Worm (Caenorhabditis elegans): ENCODE results near the gene ZK632.9.
A peak's percentile ranks its signal among the peaks of the same experiment; 100 is the strongest.

ZK632.9 gene

ce11 chrIII:9867780-9868503 is 42.7 kb upstream of the ZK632.9 start, which contains the start of gene dhhc-4:
TSS of gene dhhc-4 (minus strand) at chrIII:9867792.
- TF ChIP-seq ztf-11 (tag; optimal IDR thresholded peaks at IDR 0.05) (no peak), ceh-16 (tag; optimal IDR thresholded peaks at IDR 0.05) (no peak), nhr-43 (tag; optimal IDR thresholded peaks at IDR 0.05; ENCODE audit: poor library complexity, severe bottlenecking) (peak; percentile 86), nhr-77 (tag; optimal IDR thresholded peaks at IDR 0.05) (no peak), aly-2 (tag; optimal IDR thresholded peaks at IDR 0.05) (no peak), skn-1 (tag; optimal IDR thresholded peaks at IDR 0.05) (no peak), ztf-4 (tag; optimal IDR thresholded peaks at IDR 0.05) (no peak), snpc-4 (tag; optimal IDR thresholded peaks at IDR 0.05) (no peak), mml-1 (tag; optimal IDR thresholded peaks at IDR 0.05) (no peak), lin-39 (tag; optimal IDR thresholded peaks at IDR 0.05) (peak; percentile 42), nhr-23 (tag; optimal IDR thresholded peaks at IDR 0.05) (no peak), lin-15B (tag; optimal IDR thresholded peaks at IDR 0.05) (peak; percentile 52), unc-39 (tag; optimal IDR thresholded peaks at IDR 0.05) (no peak), elt-1 (tag; optimal IDR thresholded peaks at IDR 0.05) (peak; percentile 26), fkh-2 (tag; optimal IDR thresholded peaks at IDR 0.05) (no peak), mdl-1 (tag; optimal IDR thresholded peaks at IDR 0.05) (no peak), ceh-9 (tag; optimal IDR thresholded peaks at IDR 0.05) (no peak), elt-3 (tag; optimal IDR thresholded peaks at IDR 0.05) (no peak), pha-4 (tag; optimal IDR thresholded peaks at IDR 0.05) (peak; percentile 11), nhr-11 (tag; optimal IDR thresholded peaks at IDR 0.05) (no peak), ZK546.5 (tag; optimal IDR thresholded peaks at IDR 0.05) (peak; percentile 33), unc-62 (GFP tag; optimal IDR thresholded peaks at IDR 0.05) (no peak), eor-1 (tag; optimal IDR thresholded peaks at IDR 0.05) (no peak), ama-1 (optimal IDR thresholded peaks at IDR 0.05) (peak; percentile 6), elt-2 (tag; optimal IDR thresholded peaks at IDR 0.05) (peak; percentile 39), R02D3.7 (tag; optimal IDR thresholded peaks at IDR 0.05) (peak; percentile 26), lsy-12 (tag; optimal IDR thresholded peaks at IDR 0.05) (peak; percentile 52), ceh-82 (tag; optimal IDR thresholded peaks at IDR 0.05) (peak; percentile 47), jun-1 (tag; optimal IDR thresholded peaks at IDR 0.05) (peak; percentile 14), egl-5 (tag; optimal IDR thresholded peaks at IDR 0.05) (peak; percentile 50), nhr-12 (tag; optimal IDR thresholded peaks at IDR 0.05) (no peak), nfya-1 (tag; optimal IDR thresholded peaks at IDR 0.05; ENCODE audit: insufficient read depth) (peak; percentile 68), nhr-25 (tag; optimal IDR thresholded peaks at IDR 0.05) (no peak), daf-12 (tag; optimal IDR thresholded peaks at IDR 0.05) (no peak), pqm-1 (tag; optimal IDR thresholded peaks at IDR 0.05) (peak; percentile 20), zag-1 (tag; optimal IDR thresholded peaks at IDR 0.05) (no peak), nhr-67 (tag; optimal IDR thresholded peaks at IDR 0.05) (no peak), sea-2 (GFP tag; optimal IDR thresholded peaks at IDR 0.05) (no peak), hmg-11 (tag; optimal IDR thresholded peaks at IDR 0.05) (no peak), ceh-28 (tag; optimal IDR thresholded peaks at IDR 0.05) (no peak), egl-27 (tag; optimal IDR thresholded peaks at IDR 0.05) (no peak), fos-1 (tag; optimal IDR thresholded peaks at IDR 0.05) (peak; percentile 30), fkh-10 (GFP tag; optimal IDR thresholded peaks at IDR 0.05) (no peak), nhr-76 (tag; optimal IDR thresholded peaks at IDR 0.05) (no peak), nhr-237 (tag; optimal IDR thresholded peaks at IDR 0.05) (no peak), tbx-2 (tag; optimal IDR thresholded peaks at IDR 0.05) (peak; percentile 28), nhr-28 (tag; optimal IDR thresholded peaks at IDR 0.05) (no peak)

Measured in whole organism, L3 larva.